Worm (Caenorhabditis elegans): ENCODE measurements around the gene str-205.
A peak's percentile ranks its signal among the peaks of the same experiment; 100 is the strongest.
"Not testable (repeated sequence)": the region's sequence is repeated elsewhere in the genome, so short reads cannot be mapped to it uniquely, and the experiment has no call there.

The str-205 gene

ce11 chrV:4900020-4900419 lies 29.7 kb downstream of the str-205 start, which contains the start of gene ugt-10:
ugt-10 (minus strand) TSS chrV:4900120.
- TF ChIP-seq unc-62 (GFP tag; optimal IDR thresholded peaks at IDR 0.05); elt-3 (tag; optimal IDR thresholded peaks at IDR 0.05); nhr-76 (tag; optimal IDR thresholded peaks at IDR 0.05): not testable (repeated sequence)

DNA sequence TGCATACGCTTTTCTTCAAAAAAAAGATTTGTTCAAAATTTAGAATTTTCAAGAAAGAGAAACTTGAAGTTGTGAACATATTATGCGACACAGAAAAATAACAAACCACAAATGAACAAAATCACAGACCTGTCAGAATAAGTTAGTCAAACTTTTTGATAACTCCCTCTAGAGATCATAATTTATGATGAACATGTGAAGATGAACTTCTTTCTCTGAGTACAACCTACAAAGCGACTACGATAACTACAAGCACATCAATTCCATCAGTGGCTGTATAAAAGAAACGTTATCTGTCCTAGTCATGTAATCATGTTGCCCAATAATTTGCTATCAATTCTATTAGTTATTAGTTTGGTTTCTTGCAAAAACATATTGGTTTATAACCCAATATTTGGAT lies 34.0 kb downstream of the str-205 start, which contains the start of gene ugt-9:
Gene ugt-9 (plus strand): TSS at position 305 of the 400 bp plus-strand sequence.
- TF ChIP-seq unc-120 (tag; optimal IDR thresholded peaks at IDR 0.05; ENCODE audit: poor library complexity, severe bottlenecking) (no peak), hlh-1 (tag; optimal IDR thresholded peaks at IDR 0.05) (no peak), ces-1 (GFP tag; optimal IDR thresholded peaks at IDR 0.05) (no peak), M03D4.4 (tag; optimal IDR thresholded peaks at IDR 0.05) (no peak), sptf-1 (tag; optimal IDR thresholded peaks at IDR 0.05) (no peak), ztf-11 (tag; optimal IDR thresholded peaks at IDR 0.05) (no peak), mls-2 (tag; optimal IDR thresholded peaks at IDR 0.05) (no peak), cnd-1 (tag; optimal IDR thresholded peaks at IDR 0.05) (no peak), unc-39 (tag; optimal IDR thresholded peaks at IDR 0.05) (no peak), lin-32 (GFP tag; optimal IDR thresholded peaks at IDR 0.05) (no peak), elt-3 (tag; optimal IDR thresholded peaks at IDR 0.05) (no peak), elt-1 (tag; optimal IDR thresholded peaks at IDR 0.05; ENCODE audit: borderline replicate concordance, insufficient read depth) (no peak), mep-1 (tag; optimal IDR thresholded peaks at IDR 0.05) (no peak)

DNA sequence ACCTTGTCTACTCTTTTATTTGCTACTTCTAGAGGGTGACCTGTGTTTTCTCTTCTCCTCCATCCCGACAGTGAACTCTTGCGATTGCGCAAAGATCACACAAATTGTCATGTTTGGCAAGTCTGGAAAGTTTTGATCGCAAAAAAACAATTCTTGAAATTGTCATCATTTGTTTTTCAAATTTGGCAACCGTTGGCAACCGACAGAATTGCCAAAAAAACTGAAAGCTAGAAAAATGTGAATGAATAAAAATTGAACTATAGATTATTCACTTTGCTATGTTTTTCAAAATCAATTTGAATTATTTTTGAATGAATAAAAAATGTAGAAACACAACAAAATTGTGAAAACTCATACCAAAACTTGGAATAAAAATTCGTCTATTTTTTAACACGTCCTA lies 34.8 kb downstream of the str-205 start, which contains the start of gene ugt-11:
Gene ugt-11 (minus strand): TSS at position 101 of the 400 bp plus-strand sequence.
- TF ChIP-seq ceh-39 (tag; optimal IDR thresholded peaks at IDR 0.05) (no peak), blmp-1 (tag; optimal IDR thresholded peaks at IDR 0.05) (no peak), flh-1 (GFP tag; optimal IDR thresholded peaks at IDR 0.05) (no peak), unc-62 (GFP tag; optimal IDR thresholded peaks at IDR 0.05) (no peak), lsy-2 (tag; optimal IDR thresholded peaks at IDR 0.05) (no peak), tbx-8 (GFP tag; optimal IDR thresholded peaks at IDR 0.05) (no peak), nhr-76 (tag; optimal IDR thresholded peaks at IDR 0.05) (no peak), lin-32 (GFP tag; optimal IDR thresholded peaks at IDR 0.05) (no peak), ces-1 (GFP tag; optimal IDR thresholded peaks at IDR 0.05) (no peak), snpc-4 (tag; optimal IDR thresholded peaks at IDR 0.05) (no peak), nhr-12 (tag; optimal IDR thresholded peaks at IDR 0.05) (no peak)

DNA sequence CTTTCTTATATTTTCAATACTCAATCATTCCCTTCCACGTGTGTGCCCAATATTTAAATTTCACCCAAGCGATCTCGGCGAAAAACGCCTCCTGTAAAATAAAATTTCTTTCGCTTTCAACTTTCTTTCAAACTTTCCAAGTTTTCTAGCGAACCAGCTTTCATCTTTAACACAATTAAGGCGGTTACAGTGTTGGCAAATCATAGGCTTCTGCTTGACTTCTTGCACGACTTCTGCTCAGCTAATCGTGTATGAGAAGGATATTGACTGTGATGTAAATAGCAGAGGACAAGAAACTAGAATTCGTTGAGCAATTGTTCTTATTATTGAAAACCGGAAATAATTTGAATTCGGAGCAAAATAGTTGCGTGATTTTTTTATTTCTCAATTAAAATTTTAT lies 38.4 kb downstream of the str-205 start:
- TF ChIP-seq mab-5 (tag; optimal IDR thresholded peaks at IDR 0.05) = no peak
- no peak for TF ChIP-seq bed-3 (GFP tag; optimal IDR thresholded peaks at IDR 0.05)
- no peak for TF ChIP-seq flh-1 (GFP tag; optimal IDR thresholded peaks at IDR 0.05)
- no peak for TF ChIP-seq hlh-1 (tag; optimal IDR thresholded peaks at IDR 0.05)
- no peak for TF ChIP-seq unc-62 (GFP tag; optimal IDR thresholded peaks at IDR 0.05)
- TF ChIP-seq drap-1 (GFP tag; optimal IDR thresholded peaks at IDR 0.05) = no peak
- no peak for TF ChIP-seq sptf-1 (tag; optimal IDR thresholded peaks at IDR 0.05)
- no peak for TF ChIP-seq pha-4 (tag; optimal IDR thresholded peaks at IDR 0.05)
- TF ChIP-seq nhr-12 (tag; optimal IDR thresholded peaks at IDR 0.05) = no peak
- TF ChIP-seq cnd-1 (tag; optimal IDR thresholded peaks at IDR 0.05) = no peak
- TF ChIP-seq nhr-76 (tag; optimal IDR thresholded peaks at IDR 0.05) = no peak

- TF ChIP-seq cnd-1 (tag; optimal IDR thresholded peaks at IDR 0.05) (no peak), nhr-28 (tag; optimal IDR thresholded peaks at IDR 0.05) (no peak), elt-3 (tag; optimal IDR thresholded peaks at IDR 0.05) (no peak), ces-1 (GFP tag; optimal IDR thresholded peaks at IDR 0.05) (no peak), zip-8 (tag; optimal IDR thresholded peaks at IDR 0.05) (no peak), nhr-2 (tag; optimal IDR thresholded peaks at IDR 0.05) (no peak), snpc-4 (tag; optimal IDR thresholded peaks at IDR 0.05) (no peak), flh-1 (GFP tag; optimal IDR thresholded peaks at IDR 0.05) (no peak), ceh-39 (tag; optimal IDR thresholded peaks at IDR 0.05) (no peak)
Measured at ce11 chrV:4890781-4891180, 39.0 kb downstream of the str-205 start.

DNA sequence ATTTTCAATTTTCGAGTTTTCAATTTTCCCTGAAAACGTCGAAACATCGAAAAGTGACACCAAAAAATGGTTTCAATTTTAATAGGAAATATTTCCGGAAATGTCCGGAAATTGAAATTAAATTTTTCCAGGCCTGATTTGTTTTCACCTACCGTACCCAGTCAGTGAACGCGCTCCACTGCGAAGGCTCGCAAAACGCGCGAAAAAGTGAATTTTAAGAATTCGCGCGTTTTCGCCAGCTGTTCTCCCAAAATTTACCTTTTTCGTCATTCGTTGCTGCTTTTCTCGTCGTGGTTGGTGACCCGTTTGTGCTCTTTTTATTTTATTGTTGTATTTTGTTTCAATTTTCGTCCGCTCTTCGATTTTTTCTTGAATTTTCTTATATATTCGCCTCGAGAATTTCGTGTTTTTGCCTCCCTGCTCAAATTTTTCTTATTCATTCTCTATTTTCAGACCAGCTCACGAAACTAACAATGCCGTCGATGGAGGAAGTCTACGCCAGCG lies 39.7 kb downstream of the str-205 start, which contains the start of gene T19H12.2:
Gene T19H12.2 (plus strand): TSS at position 454 of the 504 bp plus-strand sequence.
- TF ChIP-seq lsy-2 (tag; optimal IDR thresholded peaks at IDR 0.05) (peak; percentile 50), nhr-2 (tag; optimal IDR thresholded peaks at IDR 0.05) (no peak), mep-1 (tag; optimal IDR thresholded peaks at IDR 0.05) (no peak), nhr-237 (tag; optimal IDR thresholded peaks at IDR 0.05) (no peak), ham-2 (GFP tag; optimal IDR thresholded peaks at IDR 0.05) (no peak), blmp-1 (tag; optimal IDR thresholded peaks at IDR 0.05) (no peak), ceh-39 (tag; optimal IDR thresholded peaks at IDR 0.05) (no peak), drap-1 (GFP tag; optimal IDR thresholded peaks at IDR 0.05) (no peak), nhr-28 (tag; optimal IDR thresholded peaks at IDR 0.05) (no peak)
